Worm (Caenorhabditis elegans) whole organism, early embryonic: ENCODE results near the gene K07F5.16.
"Not testable (repeated sequence)": the region's sequence is repeated elsewhere in the genome, so short reads cannot be mapped to it uniquely, and the experiment has no call there.

Experiments
- B0310.2 ChIP-seq: sonication (generic microtip); optimal IDR thresholded peaks from 2 replicates; lab custom pipeline; 2016; ENCODE audit warnings: mild to moderate bottlenecking, missing genetic modification characterization, missing compliant biosample characterization
- F13C5.2 ChIP-seq: sonication (generic microtip); optimal IDR thresholded peaks from 2 replicates; lab custom pipeline; 2017; ENCODE audit warnings: mild to moderate bottlenecking, missing genetic modification characterization, inconsistent platforms, missing compliant biosample characterization
- aly-1 ChIP-seq: sonication (generic microtip); optimal IDR thresholded peaks from 2 replicates; lab custom pipeline; 2016; ENCODE audit warnings: missing genetic modification characterization, missing compliant biosample characterization
- ama-1 ChIP-seq: fragments of 150-350 bp; optimal IDR thresholded peaks from 2 replicates; lab custom pipeline; 2014
- ceh-13 ChIP-seq: fragments of 200-800 bp; sonication (Bioruptor generic); optimal IDR thresholded peaks from 2 replicates; lab custom pipeline; 2018; ENCODE audit warnings: mild to moderate bottlenecking, missing genetic modification characterization, missing compliant biosample characterization
- ceh-36 ChIP-seq: sonication (generic microtip); optimal IDR thresholded peaks from 2 replicates; lab custom pipeline; 2016; ENCODE audit warnings: missing genetic modification characterization, inconsistent platforms, missing compliant biosample characterization
- ets-7 ChIP-seq: sonication (generic microtip); optimal IDR thresholded peaks from 2 replicates; lab custom pipeline; 2016; ENCODE audit warnings: missing genotype, missing genetic modification characterization, missing compliant biosample characterization
- flt-1 ChIP-seq: fragments of 200-800 bp; sonication (Bioruptor generic); IDR thresholded peaks from 2 replicates; pipeline ENCODE4 v1.3.6; 2022; ENCODE audit warnings: missing genetic modification characterization, missing compliant biosample characterization
- hmbx-1 ChIP-seq: sonication (generic microtip); optimal IDR thresholded peaks from 2 replicates; lab custom pipeline; 2016; ENCODE audit warnings: mild to moderate bottlenecking, missing genetic modification characterization, missing compliant biosample characterization
- hmg-4 ChIP-seq: fragments of 200-800 bp; sonication (Bioruptor generic); optimal IDR thresholded peaks from 2 replicates; lab custom pipeline; 2018; ENCODE audit warnings: mild to moderate bottlenecking, missing genetic modification characterization, missing compliant biosample characterization
- hnd-1 ChIP-seq: sonication (generic microtip); optimal IDR thresholded peaks from 2 replicates; lab custom pipeline; 2016; ENCODE audit warnings: missing genetic modification characterization, missing compliant biosample characterization
- pes-1 ChIP-seq: fragments of 200-800 bp; sonication (Bioruptor generic); IDR thresholded peaks from 2 replicates; pipeline ENCODE4 v1.3.6; 2022; ENCODE audit warnings: missing genetic modification reagents, missing genetic modification characterization, missing compliant biosample characterization
- scrt-1 ChIP-seq: fragments of 200-800 bp; sonication (Bioruptor generic); IDR thresholded peaks from 2 replicates; pipeline ENCODE4 v1.3.6; 2022; ENCODE audit warnings: missing genetic modification characterization, missing compliant biosample characterization
- sea-1 ChIP-seq: fragments of 200-800 bp; sonication (Bioruptor generic); conservative IDR thresholded peaks from 2 replicates; pipeline ENCODE4 v1.3.6; 2022; ENCODE audit warnings: missing genetic modification characterization, missing compliant biosample characterization
- tbx-11 ChIP-seq: fragments of 200-800 bp; sonication (Bioruptor generic); IDR thresholded peaks from 2 replicates; pipeline ENCODE4 v1.3.6; 2022; ENCODE audit warnings: missing genetic modification characterization, missing compliant biosample characterization
- tbx-37 ChIP-seq: fragments of 200-800 bp; sonication (Bioruptor generic); conservative IDR thresholded peaks from 2 replicates; pipeline ENCODE4 v1.3.6; 2022; ENCODE audit warnings: missing genetic modification reagents, missing genetic modification characterization, missing compliant biosample characterization
- tra-4 ChIP-seq: sonication (generic microtip); optimal IDR thresholded peaks from 2 replicates; lab custom pipeline; 2017; ENCODE audit warnings: missing genetic modification characterization, missing compliant biosample characterization

K07F5.16 gene

ce11 chrIV:9836317-9836716 lies 27.6 kb upstream of the K07F5.16 start, which contains the start of gene msp-81:
Gene msp-81, minus strand, starts transcription at chrIV:9836417.
- TF ChIP-seq hmg-4 (GFP tag; lab: Kevin White, UChicago) = no peak
- no peak for TF ChIP-seq F13C5.2 (tag; lab: Kevin White, UChicago)
- no peak for TF ChIP-seq hmbx-1 (tag; lab: Kevin White, UChicago)
- TF ChIP-seq flt-1 (GFP tag; lab: Robert Waterston, UW) = no peak
- no peak for TF ChIP-seq tra-4
- no peak for TF ChIP-seq pes-1 (GFP tag; lab: Robert Waterston, UW)
- no peak for TF ChIP-seq ceh-13 (GFP tag; lab: Kevin White, UChicago)

ce11 chrIV:9837349-9837748 lies 26.6 kb upstream of the K07F5.16 start, which contains the start of gene msp-10:
Gene msp-10, plus strand, starts transcription at chrIV:9837649.
- not testable (repeated sequence) for TF ChIP-seq hnd-1 (tag; lab: Kevin White, UChicago); ets-7 (tag; lab: Kevin White, UChicago); tbx-11 (GFP tag; lab: Robert Waterston, UW)

ce11 chrIV:9840984-9841590 lies 22.8 kb upstream of the K07F5.16 start, which contains the start of the genes kin-24 and msp-56:
Gene kin-24, minus strand, starts transcription at chrIV:9841084.
Gene msp-56, plus strand, starts transcription at chrIV:9841540.
- TF ChIP-seq tra-4 (no peak), hmg-4 (GFP tag; lab: Kevin White, UChicago) (no peak), aly-1 (tag; lab: Kevin White, UChicago) (no peak), scrt-1 (GFP tag; lab: Robert Waterston, UW) (no peak), B0310.2 (tag; lab: Kevin White, UChicago) (no peak), tbx-37 (no peak)

- no peak for TF ChIP-seq aly-1 (tag; lab: Kevin White, UChicago)
- TF ChIP-seq pes-1 (GFP tag; lab: Robert Waterston, UW) = no peak
- no peak for TF ChIP-seq ama-1
- no peak for TF ChIP-seq flt-1 (GFP tag; lab: Robert Waterston, UW)
- no peak for TF ChIP-seq F13C5.2 (tag; lab: Kevin White, UChicago)
- no peak for TF ChIP-seq tbx-37
- no peak for TF ChIP-seq tra-4
- TF ChIP-seq ceh-13 (GFP tag; lab: Kevin White, UChicago) = no peak
- no peak for TF ChIP-seq hmbx-1 (tag; lab: Kevin White, UChicago)
- no peak for TF ChIP-seq ets-7 (tag; lab: Kevin White, UChicago)
- no peak for TF ChIP-seq tbx-11 (GFP tag; lab: Robert Waterston, UW)
- no peak for TF ChIP-seq hmg-4 (GFP tag; lab: Kevin White, UChicago)
- no peak for TF ChIP-seq scrt-1 (GFP tag; lab: Robert Waterston, UW)
- TF ChIP-seq hnd-1 (tag; lab: Kevin White, UChicago) = no peak
Observed at ce11 chrIV:9842071-9842470, 21.8 kb upstream of the K07F5.16 start, which contains the start of gene K07F5.17. Gene K07F5.17, plus strand, starts transcription at chrIV:9842371.

ce11 chrIV:9843760-9844159 lies 20.2 kb upstream of the K07F5.16 start, which contains the start of gene nspd-2:
Gene nspd-2, plus strand, starts transcription at chrIV:9844060.
- TF ChIP-seq tbx-37 = no peak
- no peak for TF ChIP-seq ceh-36 (tag; lab: Kevin White, UChicago)
- no peak for TF ChIP-seq F13C5.2 (tag; lab: Kevin White, UChicago)
- TF ChIP-seq flt-1 (GFP tag; lab: Robert Waterston, UW) = no peak
- TF ChIP-seq ama-1 = no peak
- TF ChIP-seq B0310.2 (tag; lab: Kevin White, UChicago) = no peak
- TF ChIP-seq hmbx-1 (tag; lab: Kevin White, UChicago) = no peak
- TF ChIP-seq scrt-1 (GFP tag; lab: Robert Waterston, UW) = no peak
- TF ChIP-seq hmg-4 (GFP tag; lab: Kevin White, UChicago) = no peak
- TF ChIP-seq pes-1 (GFP tag; lab: Robert Waterston, UW) = no peak
- TF ChIP-seq ets-7 (tag; lab: Kevin White, UChicago) = no peak
- no peak for TF ChIP-seq ceh-13 (GFP tag; lab: Kevin White, UChicago)
- TF ChIP-seq tbx-11 (GFP tag; lab: Robert Waterston, UW) = no peak

- TF ChIP-seq tbx-11 (GFP tag; lab: Robert Waterston, UW) (no peak), pes-1 (GFP tag; lab: Robert Waterston, UW) (no peak), tra-4 (no peak), sea-1 (GFP tag; lab: Robert Waterston, UW) (no peak), F13C5.2 (tag; lab: Kevin White, UChicago) (no peak), ama-1 (no peak), hmbx-1 (tag; lab: Kevin White, UChicago) (no peak), ets-7 (tag; lab: Kevin White, UChicago) (no peak), tbx-37 (no peak), hnd-1 (tag; lab: Kevin White, UChicago) (no peak), hmg-4 (GFP tag; lab: Kevin White, UChicago) (no peak), ceh-36 (tag; lab: Kevin White, UChicago) (no peak), flt-1 (GFP tag; lab: Robert Waterston, UW) (no peak)
Observed at ce11 chrIV:9846574-9846973, 17.3 kb upstream of the K07F5.16 start, which contains the start of gene K07F5.6. Gene K07F5.6, minus strand, starts transcription at chrIV:9846674.

ce11 chrIV:9848075-9848474 lies 15.8 kb upstream of the K07F5.16 start, which contains the start of gene K07F5.7:
Gene K07F5.7, minus strand, starts transcription at chrIV:9848175.
- no peak for TF ChIP-seq tra-4
- TF ChIP-seq aly-1 (tag; lab: Kevin White, UChicago) = no peak
- TF ChIP-seq B0310.2 (tag; lab: Kevin White, UChicago) = no peak
- no peak for TF ChIP-seq tbx-37
- no peak for TF ChIP-seq ama-1

ce11 chrIV:9849624-9850023 lies 14.3 kb upstream of the K07F5.16 start, which contains the start of gene K07F5.8:
Gene K07F5.8, minus strand, starts transcription at chrIV:9849724.
- TF ChIP-seq pes-1 (GFP tag; lab: Robert Waterston, UW) (no peak), ama-1 (no peak), F13C5.2 (tag; lab: Kevin White, UChicago) (no peak), hmbx-1 (tag; lab: Kevin White, UChicago) (no peak), B0310.2 (tag; lab: Kevin White, UChicago) (no peak), ets-7 (tag; lab: Kevin White, UChicago) (no peak), ceh-36 (tag; lab: Kevin White, UChicago) (no peak), tbx-11 (GFP tag; lab: Robert Waterston, UW) (no peak), scrt-1 (GFP tag; lab: Robert Waterston, UW) (no peak), tbx-37 (no peak), ceh-13 (GFP tag; lab: Kevin White, UChicago) (no peak), aly-1 (tag; lab: Kevin White, UChicago) (no peak), hmg-4 (GFP tag; lab: Kevin White, UChicago) (no peak), hnd-1 (tag; lab: Kevin White, UChicago) (no peak), sea-1 (GFP tag; lab: Robert Waterston, UW) (no peak)
